Fruit fly (Drosophila melanogaster) whole organism: ENCODE data around the gene Ir67a.

Experiments
- CG8478 ChIP-seq: fragments of >200 bp; optimal IDR thresholded peaks from 2 replicates; lab custom pipeline; 2018; ENCODE audit warnings: inconsistent platforms
- pan ChIP-seq: fragments of >200 bp; optimal IDR thresholded peaks from 2 replicates; lab custom pipeline; 2017
- usp ChIP-seq: fragments of >200 bp; optimal IDR thresholded peaks from 2 replicates; lab custom pipeline; 2017; ENCODE audit warnings: missing biosample characterization, missing genetic modification characterization, mixed read lengths

DNA sequence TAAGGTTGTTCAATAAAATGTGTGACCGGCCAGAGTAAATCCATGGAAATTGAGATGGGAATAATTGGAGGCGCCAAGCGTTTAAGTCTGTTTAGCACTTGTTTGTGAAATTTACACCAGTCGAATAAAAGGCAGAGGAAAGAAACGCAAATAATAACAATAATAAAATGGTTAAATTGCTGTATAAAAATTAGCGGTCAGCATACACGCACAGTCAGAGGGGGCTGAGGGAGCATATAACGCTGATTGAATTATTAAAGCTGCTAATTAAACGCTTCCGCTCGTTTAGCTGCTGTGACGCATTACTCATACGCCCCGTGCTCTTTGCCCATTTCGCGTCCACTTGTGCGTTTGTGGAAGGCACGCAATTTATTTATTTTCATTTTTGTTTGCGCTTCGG is 23.9 kb upstream of the Ir67a start:
- TF ChIP-seq CG8478 (lab: Kevin White, UChicago) (no peak), pan (lab: Kevin White, UChicago) (no peak), usp (GFP tag; lab: Kevin White, UChicago) (no peak)
